Fruit fly (Drosophila melanogaster) whole organism, prepupa: Measurements from ENCODE around the gene Ir76a.
A peak's percentile ranks its signal among the peaks of the same experiment; 100 is the strongest.

Source experiments
- CG10631 ChIP-seq: fragments of 200-800 bp; sonication (Bioruptor generic); optimal IDR thresholded peaks from 2 replicates; lab custom pipeline; 2016; ENCODE audit warnings: missing biosample characterization, missing genetic modification characterization
- CG10669 ChIP-seq: fragments of 200-800 bp; sonication (Bioruptor generic); optimal IDR thresholded peaks from 3 replicates; lab custom pipeline; 2018; ENCODE audit warnings: missing biosample characterization, mild to moderate bottlenecking, missing genetic modification characterization, moderate library complexity
- CG11294 ChIP-seq: fragments of 200-800 bp; sonication (Bioruptor generic); IDR thresholded peaks from 2 replicates; pipeline ENCODE4 v1.3.6; 2022; ENCODE audit warnings: missing biosample characterization, missing genetic modification characterization
- CG11762 ChIP-seq: fragments of 200-800 bp; sonication (Bioruptor generic); optimal IDR thresholded peaks from 3 replicates; lab custom pipeline; 2016; ENCODE audit warnings: missing biosample characterization, missing genetic modification characterization; ENCODE audit not compliant: insufficient read depth
- CG15336 ChIP-seq: fragments of 200-800 bp; sonication (Bioruptor generic); IDR thresholded peaks from 2 replicates; pipeline ENCODE4 v1.3.6; 2022; ENCODE audit warnings: missing biosample characterization, missing genetic modification characterization
- CG1621 ChIP-seq: fragments of 200-800 bp; sonication (Bioruptor generic); optimal IDR thresholded peaks from 3 replicates; lab custom pipeline; 2018; ENCODE audit warnings: missing biosample characterization, mild to moderate bottlenecking, missing genetic modification characterization
- CG16779 ChIP-seq: fragments of 200-800 bp; sonication (Bioruptor generic); optimal IDR thresholded peaks from 3 replicates; lab custom pipeline; 2017; ENCODE audit warnings: missing biosample characterization, mild to moderate bottlenecking, missing genetic modification characterization
- CG32006 ChIP-seq: fragments of 200-800 bp; sonication (Bioruptor generic); optimal IDR thresholded peaks from 3 replicates; lab custom pipeline; 2017; ENCODE audit warnings: missing biosample characterization, mild to moderate bottlenecking, missing genetic modification characterization
- CG3919 ChIP-seq: fragments of 200-800 bp; sonication (Bioruptor generic); optimal IDR thresholded peaks from 3 replicates; lab custom pipeline; 2016; ENCODE audit warnings: missing biosample characterization, missing genetic modification characterization
- CG4318 ChIP-seq: fragments of 200-800 bp; sonication (Bioruptor generic); optimal IDR thresholded peaks from 3 replicates; lab custom pipeline; 2017; ENCODE audit warnings: missing biosample characterization, mild to moderate bottlenecking, missing genetic modification characterization
- CG6808 ChIP-seq: fragments of 200-800 bp; sonication (Bioruptor generic); optimal IDR thresholded peaks from 3 replicates; lab custom pipeline; 2017; ENCODE audit warnings: missing biosample characterization, missing genetic modification characterization, mild to moderate bottlenecking, moderate library complexity, missing genetic modification reagents
- CG6854 ChIP-seq: fragments of 200-800 bp; sonication (Bioruptor generic); optimal IDR thresholded peaks from 2 replicates; lab custom pipeline; 2017; ENCODE audit warnings: missing biosample characterization, mild to moderate bottlenecking, missing genetic modification characterization
- CG7368 ChIP-seq: fragments of 200-800 bp; sonication (Bioruptor generic); optimal IDR thresholded peaks from 3 replicates; lab custom pipeline; 2016; ENCODE audit warnings: missing biosample characterization, missing genetic modification characterization
- CG8319 ChIP-seq: fragments of 200-800 bp; sonication (Bioruptor generic); optimal IDR thresholded peaks from 3 replicates; lab custom pipeline; 2016; ENCODE audit warnings: missing biosample characterization, missing genetic modification characterization
- Eip75B ChIP-seq: fragments of 200-800 bp; sonication (Bioruptor generic); optimal IDR thresholded peaks from 3 replicates; lab custom pipeline; 2016; ENCODE audit warnings: missing biosample characterization, missing genetic modification characterization
- Eip78C ChIP-seq: fragments of 200-800 bp; sonication (Bioruptor generic); peaks from one replicate; lab custom pipeline; 2016; ENCODE audit warnings: missing biosample characterization, missing genetic modification characterization
- Eip93F ChIP-seq: fragments of 200-800 bp; sonication (Bioruptor generic); optimal IDR thresholded peaks from 2 replicates; lab custom pipeline; 2016; ENCODE audit warnings: missing biosample characterization, mild to moderate bottlenecking, missing genetic modification characterization
- Ets21C ChIP-seq: fragments of 200-800 bp; sonication (Bioruptor generic); optimal IDR thresholded peaks from 3 replicates; lab custom pipeline; 2016; ENCODE audit warnings: missing biosample characterization, missing genetic modification characterization
- Gug ChIP-seq: fragments of 200-800 bp; sonication (Bioruptor generic); IDR thresholded peaks from 2 replicates; pipeline ENCODE4 v1.3.6; 2022; ENCODE audit warnings: missing biosample characterization, missing genetic modification characterization
- Hr38 ChIP-seq: sonication (Bioruptor generic); optimal IDR thresholded peaks from 2 replicates; lab custom pipeline; 2016; ENCODE audit warnings: missing biosample characterization, missing genetic modification characterization
- Hr39 ChIP-seq: fragments of 200-800 bp; sonication (Bioruptor generic); optimal IDR thresholded peaks from 2 replicates; lab custom pipeline; 2016; ENCODE audit warnings: missing biosample characterization, missing genetic modification characterization
- Met ChIP-seq: fragments of 200-800 bp; sonication (Bioruptor generic); optimal IDR thresholded peaks from 3 replicates; lab custom pipeline; 2016; ENCODE audit warnings: missing biosample characterization, missing genetic modification characterization
- Sox102F ChIP-seq: fragments of 200-800 bp; sonication (Bioruptor generic); optimal IDR thresholded peaks from 2 replicates; lab custom pipeline; 2016; ENCODE audit warnings: missing biosample characterization, mild to moderate bottlenecking, missing genetic modification characterization
- Sox15 ChIP-seq: fragments of 200-800 bp; sonication (Bioruptor generic); optimal IDR thresholded peaks from 3 replicates; lab custom pipeline; 2016; ENCODE audit warnings: missing biosample characterization, missing genetic modification characterization
- achi ChIP-seq: fragments of 200-800 bp; sonication (Bioruptor generic); optimal IDR thresholded peaks from 3 replicates; lab custom pipeline; 2016; ENCODE audit warnings: missing biosample characterization, missing genetic modification characterization
- acj6 ChIP-seq: fragments of 200-800 bp; sonication (Bioruptor generic); optimal IDR thresholded peaks from 3 replicates; lab custom pipeline; 2016; ENCODE audit warnings: missing biosample characterization, missing genetic modification characterization
- dsx ChIP-seq: fragments of 200-800 bp; optimal IDR thresholded peaks from 3 replicates; lab custom pipeline; 2019; ENCODE audit warnings: missing biosample characterization, mild to moderate bottlenecking, missing genetic modification characterization, moderate library complexity; ENCODE audit not compliant: poor library complexity, severe bottlenecking
- esn ChIP-seq: fragments of 200-800 bp; sonication (Bioruptor generic); optimal IDR thresholded peaks from 2 replicates; lab custom pipeline; 2016; ENCODE audit warnings: missing biosample characterization, mild to moderate bottlenecking, missing genetic modification characterization, moderate library complexity
- fd59A ChIP-seq: fragments of 200-800 bp; sonication (Bioruptor generic); optimal IDR thresholded peaks from 2 replicates; lab custom pipeline; 2017; ENCODE audit warnings: missing biosample characterization, mild to moderate bottlenecking, missing genetic modification characterization, missing genetic modification reagents
- fd85E ChIP-seq: fragments of 200-800 bp; sonication (Bioruptor generic); optimal IDR thresholded peaks from 3 replicates; lab custom pipeline; 2016; ENCODE audit warnings: missing biosample characterization, missing genetic modification characterization
- fkh ChIP-seq: fragments of 200-800 bp; sonication (Bioruptor generic); optimal IDR thresholded peaks from 3 replicates; lab custom pipeline; 2017; ENCODE audit warnings: missing biosample characterization, mild to moderate bottlenecking, missing genetic modification characterization, moderate library complexity
- lz ChIP-seq: fragments of 200-800 bp; sonication (Bioruptor generic); optimal IDR thresholded peaks from 3 replicates; lab custom pipeline; 2016; ENCODE audit warnings: missing biosample characterization, missing genetic modification characterization
- net ChIP-seq: fragments of 200-800 bp; sonication (Bioruptor generic); optimal IDR thresholded peaks from 3 replicates; lab custom pipeline; 2016; ENCODE audit warnings: missing biosample characterization, missing genetic modification characterization
- salr ChIP-seq, 2 experiments: fragments of 200-800 bp; sonication (Bioruptor generic); optimal IDR thresholded peaks; 3 replicates each; lab custom pipeline; 2016 to 2018; ENCODE audit warnings: missing biosample characterization in 2 of 2, missing genetic modification characterization in 2 of 2, mild to moderate bottlenecking in 1 of 2
- spab ChIP-seq: fragments of 200-800 bp; sonication (Bioruptor generic); optimal IDR thresholded peaks from 2 replicates; lab custom pipeline; 2017; ENCODE audit warnings: missing biosample characterization, mild to moderate bottlenecking, missing genetic modification characterization, missing genetic modification reagents
- ss ChIP-seq, 2 experiments: fragments of 200-800 bp; sonication (Bioruptor generic); optimal IDR thresholded peaks; 2 replicates in 1 of 2; 3 replicates in 1 of 2; lab custom pipeline; 2017 to 2018; ENCODE audit warnings: mild to moderate bottlenecking in 2 of 2, missing biosample characterization in 2 of 2, missing genetic modification characterization in 2 of 2, moderate library complexity in 1 of 2
- topi ChIP-seq: fragments of 200-800 bp; sonication (Bioruptor generic); optimal IDR thresholded peaks from 3 replicates; lab custom pipeline; 2016; ENCODE audit warnings: missing biosample characterization, missing genetic modification characterization
- vri ChIP-seq: fragments of 200-800 bp; sonication (Bioruptor generic); optimal IDR thresholded peaks from 3 replicates; lab custom pipeline; 2016; ENCODE audit warnings: missing biosample characterization, mild to moderate bottlenecking, missing genetic modification characterization

The Ir76a gene

DNA sequence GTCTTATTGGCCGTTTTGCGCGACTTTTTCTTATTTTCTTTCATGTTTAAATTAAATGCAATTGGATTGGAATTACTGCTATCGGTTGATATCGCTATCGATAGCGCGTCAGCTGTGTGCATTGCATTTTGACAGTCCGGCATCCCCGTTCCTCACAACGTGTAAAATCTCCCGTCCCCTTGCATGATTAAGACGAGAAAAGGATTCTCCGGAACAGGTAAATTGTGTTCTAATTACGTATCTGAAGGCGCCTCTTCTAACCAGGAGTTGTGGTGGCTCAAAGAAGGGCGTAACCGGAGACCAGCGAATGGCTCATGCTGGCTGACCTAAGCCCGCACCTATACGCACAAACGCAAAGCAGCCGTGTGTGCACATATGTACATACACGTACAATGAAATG is 8.0 kb downstream of the Ir76a start, which contains the start of the genes CG14104 and Kap-alpha1:
CG14104 (minus strand) TSS at position 97 of the 400 bp plus-strand sequence.
Kap-alpha1 (plus strand) TSS at position 130 of the 400 bp plus-strand sequence.
- TF ChIP-seq esn (GFP tag; lab: Kevin White, UChicago) (peak; percentile 4), CG6854 (GFP tag; lab: Kevin White, UChicago) (peak; percentile 23), achi (GFP tag; lab: Kevin White, UChicago) (no peak)

DNA sequence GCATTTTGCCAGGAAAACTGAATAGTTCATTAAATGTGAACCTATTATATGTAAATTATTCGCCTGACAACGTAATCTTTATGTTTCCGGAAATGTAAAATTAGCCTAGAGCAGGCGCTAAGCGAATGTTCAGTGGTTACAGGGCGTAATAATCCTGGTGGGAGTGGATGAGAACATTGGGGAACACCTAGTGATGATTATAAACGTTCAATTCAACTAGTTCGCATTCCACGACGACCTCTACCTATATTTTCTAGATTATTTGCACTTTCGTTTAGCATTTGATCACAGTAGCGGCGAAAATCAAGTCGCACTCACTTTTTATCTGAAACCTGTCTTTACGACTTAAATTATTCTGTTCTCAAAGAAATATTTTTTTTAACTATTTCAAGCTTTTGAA is 8.4 kb downstream of the Ir76a start:
- TF ChIP-seq achi (GFP tag; lab: Kevin White, UChicago): no peak
- TF ChIP-seq CG15336 (GFP tag; lab: Robert Waterston, UW): no peak
- TF ChIP-seq net (GFP tag; lab: Kevin White, UChicago): no peak
- TF ChIP-seq fd59A: no peak
- no peak for TF ChIP-seq CG32006 (GFP tag; lab: Kevin White, UChicago)
- no peak for TF ChIP-seq Hr39 (GFP tag; lab: Kevin White, UChicago)
- no peak for TF ChIP-seq CG6808 (GFP tag; lab: Kevin White, UChicago)
- no peak for TF ChIP-seq Hr38 (GFP tag; lab: Kevin White, UChicago)
- no peak for TF ChIP-seq Eip93F (GFP tag; lab: Kevin White, UChicago)
- no peak for TF ChIP-seq CG11294 (GFP tag; lab: Robert Waterston, UW)
- TF ChIP-seq CG11762 (GFP tag; lab: Kevin White, UChicago): no peak
- no peak for TF ChIP-seq Met (GFP tag; lab: Kevin White, UChicago)
- TF ChIP-seq vri: no peak
- no peak for TF ChIP-seq Eip75B (GFP tag; lab: Kevin White, UChicago)
- no peak for TF ChIP-seq spab (GFP tag; lab: Kevin White, UChicago)
- TF ChIP-seq salr (GFP tag; optimal IDR thresholded peaks at IDR 0.05; lab: Kevin White, UChicago): no peak

DNA sequence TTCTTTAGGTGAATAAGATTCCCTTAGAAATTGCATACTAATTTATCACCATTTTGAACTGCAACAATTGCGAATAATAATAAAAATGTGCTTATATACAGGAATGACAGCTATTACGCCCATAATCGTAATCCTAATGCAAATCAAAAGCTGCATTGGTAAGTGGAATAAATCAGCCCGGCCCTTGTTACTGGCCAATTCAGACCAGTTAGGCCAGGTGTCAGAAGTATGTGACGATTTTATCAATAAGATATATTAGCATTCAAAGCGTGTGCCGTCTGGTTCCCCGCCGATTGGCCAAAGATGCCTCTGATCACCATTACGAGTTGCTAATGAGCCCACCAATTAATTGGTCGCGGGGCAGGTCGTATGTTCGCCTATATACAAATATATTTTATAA is 13.4 kb downstream of the Ir76a start:
- TF ChIP-seq Hr38 (GFP tag; lab: Kevin White, UChicago) (no peak), Sox15 (no peak), CG4318 (GFP tag; lab: Kevin White, UChicago) (no peak), CG11294 (GFP tag; lab: Robert Waterston, UW) (no peak), CG16779 (tag; lab: Kevin White, UChicago) (no peak), Sox102F (GFP tag; lab: Kevin White, UChicago) (no peak), CG8319 (no peak), lz (GFP tag; lab: Kevin White, UChicago) (no peak), CG32006 (GFP tag; lab: Kevin White, UChicago) (no peak), CG7368 (GFP tag; lab: Kevin White, UChicago) (no peak), fkh (GFP tag; lab: Kevin White, UChicago) (no peak), CG10631 (GFP tag; lab: Kevin White, UChicago) (no peak), CG1621 (tag; lab: Kevin White, UChicago) (no peak)

DNA sequence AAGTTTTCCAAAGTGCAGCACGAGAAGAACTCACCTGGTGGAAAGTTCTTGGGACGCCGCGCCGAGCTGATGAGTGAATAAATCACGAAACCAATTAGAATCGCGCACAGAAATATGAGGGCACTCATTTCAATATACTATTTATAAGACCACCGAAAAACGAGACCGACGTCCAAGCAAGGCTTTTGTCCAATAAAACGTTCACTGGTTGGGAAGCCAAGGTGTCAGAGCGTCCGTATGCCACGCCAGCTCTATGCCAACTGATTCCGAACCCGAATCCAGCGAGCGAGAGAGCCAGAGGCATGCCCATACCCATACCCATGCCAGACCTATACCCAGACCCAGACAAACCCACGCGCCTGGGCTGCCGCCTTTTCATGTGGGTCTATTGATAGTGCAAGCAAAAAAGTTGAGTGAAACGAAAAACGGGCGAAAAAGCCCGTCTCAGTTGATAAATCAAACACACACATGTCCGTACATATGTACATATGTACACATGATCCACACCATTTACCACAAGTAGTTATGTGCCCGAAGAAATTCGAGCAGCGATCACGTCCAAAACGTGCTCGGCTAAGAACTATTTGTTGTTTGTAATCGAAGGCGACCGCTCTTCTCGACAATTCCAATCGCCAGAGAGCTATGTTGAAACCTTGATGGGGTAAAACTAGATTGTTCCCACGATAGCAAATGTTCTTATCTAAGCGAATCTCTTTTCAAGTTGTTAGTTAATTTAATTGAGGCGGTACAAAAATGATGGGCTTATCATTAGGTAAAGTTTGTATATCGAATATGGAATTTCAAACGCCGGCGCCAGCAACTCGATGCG is 14.2 kb downstream of the Ir76a start, which contains the start of gene Cyp305a1:
Cyp305a1 (minus strand) TSS at position 265 of the 829 bp plus-strand sequence.
- TF ChIP-seq salr (GFP tag; optimal IDR thresholded peaks at IDR 0.05; lab: Kevin White, UChicago): no peak
- no peak for TF ChIP-seq Eip75B (GFP tag; lab: Kevin White, UChicago)
- TF ChIP-seq fkh (GFP tag; lab: Kevin White, UChicago): peak; percentile 82
- TF ChIP-seq acj6 (GFP tag; lab: Kevin White, UChicago): no peak

DNA sequence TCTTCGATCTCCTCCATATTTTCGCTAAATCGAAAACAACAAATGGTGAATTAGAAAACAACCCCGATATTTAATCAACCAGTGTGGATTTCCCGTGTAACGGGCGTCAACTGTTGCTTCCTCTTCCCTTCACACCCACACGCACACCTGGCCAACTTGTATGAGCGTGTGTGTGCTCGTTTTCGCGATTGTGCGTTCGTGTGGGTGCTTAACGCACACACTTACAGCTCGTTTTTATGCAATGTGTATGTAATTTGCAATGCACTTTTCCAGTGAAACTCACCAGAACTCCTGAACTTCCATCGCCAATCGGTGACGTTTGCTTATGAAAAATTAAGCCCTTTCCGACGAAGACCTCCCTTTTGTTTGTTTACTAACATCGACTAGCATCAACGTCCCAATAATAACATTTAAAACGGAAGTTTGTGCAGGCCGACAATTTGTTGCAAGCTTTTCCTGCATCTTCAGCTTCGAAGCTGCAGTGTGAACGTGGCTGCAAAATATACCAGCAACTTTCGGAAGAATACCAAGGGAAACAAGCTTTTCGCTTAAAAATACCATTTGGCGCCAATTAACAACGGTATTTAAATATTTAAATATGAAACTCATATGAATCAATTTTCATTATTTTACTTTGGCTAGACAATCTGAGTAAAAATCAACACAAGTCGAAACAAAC is 16.5 kb downstream of the Ir76a start, which contains the start of gene cyc:
cyc (minus strand) TSS at position 467 of the 679 bp plus-strand sequence.
- no peak for TF ChIP-seq spab (GFP tag; lab: Kevin White, UChicago)
- no peak for TF ChIP-seq CG10669 (GFP tag; lab: Kevin White, UChicago)
- peak; percentile 54; the same call in 1 of the 2 replicates for TF ChIP-seq CG15336 (GFP tag; lab: Robert Waterston, UW)
- no peak for TF ChIP-seq ss (GFP tag; optimal IDR thresholded peaks at IDR 0.05; lab: Kevin White, UChicago)
- TF ChIP-seq CG1621 (tag; lab: Kevin White, UChicago): no peak
- no peak for TF ChIP-seq net (GFP tag; lab: Kevin White, UChicago)
- TF ChIP-seq Sox15: no peak
- TF ChIP-seq acj6 (GFP tag; lab: Kevin White, UChicago): no peak
- TF ChIP-seq Sox102F (GFP tag; lab: Kevin White, UChicago): no peak
- TF ChIP-seq Eip78C (GFP tag; lab: Kevin White, UChicago): no peak
- TF ChIP-seq CG8319: no peak
- no peak for TF ChIP-seq CG3919
- no peak for TF ChIP-seq CG11294 (GFP tag; lab: Robert Waterston, UW)
- no peak for TF ChIP-seq Ets21C (GFP tag; lab: Kevin White, UChicago)
- TF ChIP-seq fd85E (GFP tag; lab: Kevin White, UChicago): no peak
- TF ChIP-seq topi (GFP tag; lab: Kevin White, UChicago): no peak
- TF ChIP-seq fd59A: no peak
- peak; percentile 85 for TF ChIP-seq dsx (GFP tag; lab: Kevin White, UChicago)
- TF ChIP-seq Gug: no peak
